Worm (Caenorhabditis elegans): ENCODE measurements around the gene puf-3.

Gene puf-3

DNA sequence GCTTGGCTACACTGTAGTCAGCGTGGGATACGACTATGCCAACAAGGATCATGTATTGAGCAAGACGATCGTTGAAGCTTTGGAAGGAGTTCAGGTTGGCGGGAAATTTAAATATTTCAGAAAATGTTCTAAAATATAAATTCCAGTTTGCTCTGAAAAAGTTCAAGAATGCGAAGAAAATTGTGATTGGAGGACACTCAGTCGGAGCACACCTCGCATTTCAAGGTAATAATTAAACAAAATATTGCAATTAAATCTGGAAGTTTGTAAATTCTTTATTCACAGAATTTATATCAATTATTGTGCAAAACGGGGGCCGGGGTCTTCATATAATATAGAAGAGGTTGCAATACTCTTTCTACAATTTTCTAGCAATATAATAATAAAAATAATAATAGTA lies 1.9 kb downstream of the puf-3 start:
- TF ChIP-seq ztf-4 (tag; optimal IDR thresholded peaks at IDR 0.05): no peak
- no peak for TF ChIP-seq nfya-1 (tag; optimal IDR thresholded peaks at IDR 0.05; ENCODE audit: insufficient read depth)
- TF ChIP-seq elt-2 (tag; optimal IDR thresholded peaks at IDR 0.05): no peak
- no peak for TF ChIP-seq zag-1 (tag; optimal IDR thresholded peaks at IDR 0.05)
- no peak for TF ChIP-seq ztf-11 (tag; optimal IDR thresholded peaks at IDR 0.05)
- TF ChIP-seq ZK546.5 (tag; optimal IDR thresholded peaks at IDR 0.05): no peak
- no peak for TF ChIP-seq mml-1 (tag; optimal IDR thresholded peaks at IDR 0.05)
- TF ChIP-seq nhr-23 (tag; optimal IDR thresholded peaks at IDR 0.05): no peak
- TF ChIP-seq tbx-2 (tag; optimal IDR thresholded peaks at IDR 0.05): no peak
- TF ChIP-seq fos-1 (tag; optimal IDR thresholded peaks at IDR 0.05): no peak
- TF ChIP-seq elt-1 (tag; optimal IDR thresholded peaks at IDR 0.05): no peak
- no peak for TF ChIP-seq snpc-4 (tag; optimal IDR thresholded peaks at IDR 0.05)
- no peak for TF ChIP-seq nhr-76 (tag; optimal IDR thresholded peaks at IDR 0.05)
- no peak for TF ChIP-seq nhr-12 (tag; optimal IDR thresholded peaks at IDR 0.05)
- TF ChIP-seq fkh-10 (GFP tag; optimal IDR thresholded peaks at IDR 0.05): no peak
- no peak for TF ChIP-seq elt-3 (tag; optimal IDR thresholded peaks at IDR 0.05)
- no peak for TF ChIP-seq skn-1 (tag; optimal IDR thresholded peaks at IDR 0.05)
- no peak for TF ChIP-seq pqm-1 (tag; optimal IDR thresholded peaks at IDR 0.05)
- TF ChIP-seq mdl-1 (tag; optimal IDR thresholded peaks at IDR 0.05): no peak

ce11 chrIV:13508924-13509323 lies 3.0 kb downstream of the puf-3 start, which contains the start of gene afmd-2:
Gene afmd-2 (plus strand): TSS chrIV:13509224.
- TF ChIP-seq ZK546.5 (tag; optimal IDR thresholded peaks at IDR 0.05) (no peak), pha-4 (tag; optimal IDR thresholded peaks at IDR 0.05) (peak; percentile 30)

ce11 chrIV:13505662-13506061 lies 6.3 kb downstream of the puf-3 start, which contains the start of gene nlp-17:
Gene nlp-17 (minus strand): TSS chrIV:13505762.
- TF ChIP-seq nhr-12 (tag; optimal IDR thresholded peaks at IDR 0.05): no peak
- no peak for TF ChIP-seq nhr-67 (tag; optimal IDR thresholded peaks at IDR 0.05)
- TF ChIP-seq ZK546.5 (tag; optimal IDR thresholded peaks at IDR 0.05): no peak
- no peak for TF ChIP-seq unc-62 (GFP tag; optimal IDR thresholded peaks at IDR 0.05)
- no peak for TF ChIP-seq zag-1 (tag; optimal IDR thresholded peaks at IDR 0.05)
- TF ChIP-seq nhr-25 (tag; optimal IDR thresholded peaks at IDR 0.05): no peak
- no peak for TF ChIP-seq fkh-2 (tag; optimal IDR thresholded peaks at IDR 0.05)
- TF ChIP-seq ceh-82 (tag; optimal IDR thresholded peaks at IDR 0.05): no peak
- TF ChIP-seq egl-27 (tag; optimal IDR thresholded peaks at IDR 0.05): no peak
- no peak for TF ChIP-seq lin-39 (tag; optimal IDR thresholded peaks at IDR 0.05)
- no peak for TF ChIP-seq aly-2 (tag; optimal IDR thresholded peaks at IDR 0.05)
- no peak for TF ChIP-seq ztf-4 (tag; optimal IDR thresholded peaks at IDR 0.05)
- TF ChIP-seq ama-1 (optimal IDR thresholded peaks at IDR 0.05): no peak
- TF ChIP-seq mdl-1 (tag; optimal IDR thresholded peaks at IDR 0.05): no peak
- TF ChIP-seq pqm-1 (tag; optimal IDR thresholded peaks at IDR 0.05): no peak
- no peak for TF ChIP-seq elt-2 (tag; optimal IDR thresholded peaks at IDR 0.05)
- no peak for TF ChIP-seq R02D3.7 (tag; optimal IDR thresholded peaks at IDR 0.05)
- no peak for TF ChIP-seq tbx-2 (tag; optimal IDR thresholded peaks at IDR 0.05)

- TF ChIP-seq elt-2 (tag; optimal IDR thresholded peaks at IDR 0.05): no peak
- TF ChIP-seq unc-62 (GFP tag; optimal IDR thresholded peaks at IDR 0.05): no peak
- no peak for TF ChIP-seq ceh-16 (tag; optimal IDR thresholded peaks at IDR 0.05)
- TF ChIP-seq snpc-4 (tag; optimal IDR thresholded peaks at IDR 0.05): no peak
- no peak for TF ChIP-seq pqm-1 (tag; optimal IDR thresholded peaks at IDR 0.05)
- TF ChIP-seq R02D3.7 (tag; optimal IDR thresholded peaks at IDR 0.05): no peak
- TF ChIP-seq nhr-25 (tag; optimal IDR thresholded peaks at IDR 0.05): no peak
- TF ChIP-seq mdl-1 (tag; optimal IDR thresholded peaks at IDR 0.05): no peak
- no peak for TF ChIP-seq hmg-11 (tag; optimal IDR thresholded peaks at IDR 0.05)
- no peak for TF ChIP-seq fkh-10 (GFP tag; optimal IDR thresholded peaks at IDR 0.05)
- TF ChIP-seq lsy-12 (tag; optimal IDR thresholded peaks at IDR 0.05): no peak
- no peak for TF ChIP-seq fos-1 (tag; optimal IDR thresholded peaks at IDR 0.05)
- no peak for TF ChIP-seq unc-39 (tag; optimal IDR thresholded peaks at IDR 0.05)
- no peak for TF ChIP-seq egl-5 (tag; optimal IDR thresholded peaks at IDR 0.05)
Measured at ce11 chrIV:13505144-13505543, 6.8 kb downstream of the puf-3 start, which contains the start of gene seld-1. Gene seld-1 (plus strand): TSS chrIV:13505444.

DNA sequence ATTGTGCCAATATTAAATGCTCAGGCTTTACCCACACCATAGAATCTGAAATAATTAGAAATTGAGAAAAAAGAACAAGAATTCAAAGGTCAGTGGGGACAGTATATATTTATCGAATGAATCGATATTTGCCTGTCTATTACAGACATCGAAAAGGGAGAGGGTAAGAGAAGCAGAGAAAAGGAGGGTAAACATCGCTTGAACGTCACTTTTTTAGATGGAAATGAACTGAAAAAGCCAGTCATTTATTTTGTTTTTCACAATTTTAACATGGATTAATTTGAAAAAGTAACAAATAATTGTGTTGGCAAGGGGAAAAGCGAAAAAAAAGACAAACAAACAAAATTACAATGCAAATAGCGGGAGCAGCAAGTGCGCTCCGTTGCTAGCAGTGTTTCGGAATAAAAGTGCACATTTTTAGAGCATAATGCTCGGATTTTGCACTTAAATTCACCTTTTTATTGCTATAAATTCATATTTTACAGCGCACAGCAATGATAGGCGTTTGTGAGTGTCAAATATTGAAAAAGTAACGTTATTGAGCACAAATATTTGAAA lies 9.1 kb downstream of the puf-3 start, which contains the start of gene tbc-9:
tbc-9 (minus strand) TSS at position 51 of the 558 bp plus-strand sequence.
- TF ChIP-seq ztf-4 (tag; optimal IDR thresholded peaks at IDR 0.05): no peak
- peak; percentile 30 for TF ChIP-seq ceh-28 (tag; optimal IDR thresholded peaks at IDR 0.05)
- peak; percentile 6 for TF ChIP-seq elt-2 (tag; optimal IDR thresholded peaks at IDR 0.05)
- TF ChIP-seq fkh-2 (tag; optimal IDR thresholded peaks at IDR 0.05): no peak
- TF ChIP-seq pha-4 (tag; optimal IDR thresholded peaks at IDR 0.05): peak; percentile 60
- peak; percentile 6 for TF ChIP-seq lin-15B (tag; optimal IDR thresholded peaks at IDR 0.05)
- no peak for TF ChIP-seq nhr-76 (tag; optimal IDR thresholded peaks at IDR 0.05)
- TF ChIP-seq unc-39 (tag; optimal IDR thresholded peaks at IDR 0.05): no peak
- TF ChIP-seq hmg-11 (tag; optimal IDR thresholded peaks at IDR 0.05): peak; percentile 9
